Fruit fly (Drosophila melanogaster) Kc167 (cell line): Measurements from ENCODE around the gene CG6567.

Source experiments
- Myc ChIP-seq: fragments of >200 bp; optimal IDR thresholded peaks from 2 replicates; lab custom pipeline; 2017; ENCODE audit warnings: missing external identifiers
- Sin3A ChIP-seq: fragments of >200 bp; optimal IDR thresholded peaks from 2 replicates; lab custom pipeline; 2018; ENCODE audit warnings: missing external identifiers
- h ChIP-seq: fragments of >200 bp; optimal IDR thresholded peaks from 3 replicates; lab custom pipeline; 2018; ENCODE audit warnings: missing external identifiers
- insv ChIP-seq: fragments of >200 bp; optimal IDR thresholded peaks from 3 replicates; lab custom pipeline; 2018; ENCODE audit warnings: missing external identifiers
- psq ChIP-seq: fragments of >200 bp; optimal IDR thresholded peaks from 2 replicates; lab custom pipeline; 2017; ENCODE audit warnings: missing external identifiers
- ttk ChIP-seq: sonication (Bioruptor generic); optimal IDR thresholded peaks from 2 replicates; lab custom pipeline; 2017; ENCODE audit warnings: missing external identifiers

The CG6567 gene

DNA sequence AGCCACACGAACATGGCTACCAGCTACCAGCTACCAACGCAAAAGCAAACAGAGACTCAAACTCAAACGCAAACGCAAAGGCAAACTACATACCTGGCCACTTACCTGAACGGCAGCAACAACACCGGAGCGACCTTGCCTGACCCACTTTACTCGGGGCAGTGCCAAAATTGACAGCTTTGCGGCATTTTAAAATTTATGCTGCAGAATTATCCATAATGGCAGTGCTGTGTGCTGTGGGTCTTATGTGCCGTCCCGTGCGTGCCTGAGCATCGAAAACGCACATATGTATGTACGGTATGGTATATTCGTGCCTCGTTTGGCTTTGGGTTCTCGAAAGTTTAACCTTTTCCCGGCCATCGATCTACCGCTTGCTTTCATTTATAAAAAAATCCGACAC is 25.6 kb downstream of the CG6567 start:
- TF ChIP-seq h (lab: Kevin White, UChicago) (no peak), psq (lab: Kevin White, UChicago) (no peak), Myc (lab: Kevin White, UChicago) (no peak), insv (lab: Kevin White, UChicago) (no peak), Sin3A (lab: Kevin White, UChicago) (no peak), ttk (no peak)

DNA sequence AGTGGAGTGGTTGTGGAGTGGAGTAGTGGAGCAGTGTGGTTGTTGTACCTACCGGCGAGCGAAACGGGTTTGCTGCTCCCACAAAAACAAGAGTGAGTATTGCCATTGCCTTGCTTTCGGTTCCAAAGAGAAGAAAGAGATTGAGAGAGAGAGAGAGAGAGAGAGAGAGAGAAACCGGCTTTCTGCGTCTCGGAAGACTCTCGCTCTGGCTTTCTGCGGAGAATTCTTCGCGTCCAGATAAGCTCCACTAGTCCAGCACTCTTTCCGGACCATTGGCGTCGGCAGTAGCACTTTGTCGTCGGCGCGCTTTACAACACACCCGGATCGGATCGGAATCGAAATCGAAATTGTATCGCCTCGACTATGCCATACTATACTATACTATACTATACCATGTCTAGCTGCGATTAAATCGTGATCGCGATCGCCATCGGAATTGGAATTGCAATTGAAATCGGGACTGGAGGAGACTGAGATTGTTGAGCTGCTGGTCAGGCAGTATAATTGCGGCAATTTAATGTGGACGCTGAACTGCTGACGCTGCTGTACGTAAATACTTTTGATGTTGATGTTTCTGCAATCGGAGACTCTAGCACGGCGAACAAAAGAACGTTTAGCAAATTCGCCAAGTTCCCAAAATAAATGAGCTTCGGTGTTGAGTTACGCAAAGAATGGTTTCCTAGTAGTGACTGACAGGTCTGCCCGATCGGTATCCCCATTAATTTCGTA is 27.3 kb downstream of the CG6567 start, which contains the start of gene Cad86C:
Gene Cad86C, plus strand, starts transcription at position 284 of the 729 bp plus-strand sequence.
- TF ChIP-seq Myc (lab: Kevin White, UChicago) (no peak), ttk (no peak), h (lab: Kevin White, UChicago) (no peak), insv (lab: Kevin White, UChicago) (no peak), Sin3A (lab: Kevin White, UChicago) (no peak), psq (lab: Kevin White, UChicago) (no peak)

DNA sequence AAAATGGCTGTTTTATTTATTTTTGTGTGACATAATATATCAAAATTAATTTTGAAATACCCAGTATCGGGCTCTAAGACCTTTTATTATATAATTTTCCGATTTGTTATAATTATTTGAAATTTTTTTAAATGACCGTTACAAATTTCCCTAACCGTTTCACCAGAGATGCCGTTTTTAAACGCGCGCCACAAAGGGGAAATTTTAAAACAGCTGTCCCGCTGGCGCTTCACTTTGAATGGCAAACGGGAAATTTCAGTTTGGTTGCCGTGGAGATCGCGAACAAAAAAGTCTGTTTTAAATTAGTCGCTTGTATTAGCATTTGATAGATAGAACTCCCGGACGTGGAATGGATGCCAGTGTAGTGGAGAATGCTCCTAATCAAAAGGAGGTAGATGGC is 39.2 kb downstream of the CG6567 start, which contains the start of the genes CG14693 and TTLL15:
Gene CG14693, minus strand, starts transcription at position 16 of the 400 bp plus-strand sequence.
Gene TTLL15, plus strand, starts transcription at position 257 of the 400 bp plus-strand sequence.
- TF ChIP-seq h (lab: Kevin White, UChicago) = no peak
- TF ChIP-seq insv (lab: Kevin White, UChicago) = no peak
- TF ChIP-seq psq (lab: Kevin White, UChicago) = no peak
- no peak for TF ChIP-seq Sin3A (lab: Kevin White, UChicago)
- TF ChIP-seq Myc (lab: Kevin White, UChicago) = no peak
- no peak for TF ChIP-seq ttk

DNA sequence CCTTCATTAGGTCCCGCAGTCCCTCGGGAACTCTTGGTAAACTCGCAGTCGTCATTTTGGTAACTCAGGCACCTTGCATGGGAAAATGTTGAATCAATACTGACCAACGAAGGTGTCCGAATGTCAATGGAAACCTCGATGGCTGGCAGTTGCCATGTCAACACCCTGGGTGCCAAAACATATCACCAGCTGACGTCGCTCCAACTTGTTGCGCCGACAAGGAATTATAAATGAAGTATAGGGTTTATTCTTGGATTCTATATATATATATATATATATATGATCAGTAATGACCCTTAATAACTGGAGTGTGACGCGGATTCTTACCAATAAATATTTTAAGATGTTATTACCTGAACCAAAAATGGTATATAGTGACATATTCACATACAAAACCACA is 50.4 kb downstream of the CG6567 start, which contains the start of gene CG14692:
Gene CG14692, minus strand, starts transcription at position 101 of the 400 bp plus-strand sequence.
- TF ChIP-seq Myc (lab: Kevin White, UChicago) (no peak), h (lab: Kevin White, UChicago) (no peak), insv (lab: Kevin White, UChicago) (no peak), psq (lab: Kevin White, UChicago) (no peak), ttk (no peak), Sin3A (lab: Kevin White, UChicago) (no peak)
